Worm (Caenorhabditis elegans) whole organism, young adult: Measurements from ENCODE around the gene Y49F6B.12.

Experiments
- chd-7 ChIP-seq: sonication (generic microtip); optimal IDR thresholded peaks from 2 replicates; lab custom pipeline; 2016; ENCODE audit warnings: mild to moderate bottlenecking, missing genetic modification characterization, moderate library complexity, missing compliant biosample characterization
- madf-3 ChIP-seq: fragments of 200-800 bp; sonication (Bioruptor generic); IDR thresholded peaks from 2 replicates; pipeline ENCODE4 v1.3.6; 2022; ENCODE audit warnings: missing genetic modification reagents, missing genetic modification characterization, missing compliant biosample characterization
- pbrm-1 ChIP-seq: fragments of 200-800 bp; sonication (Bioruptor generic); IDR thresholded peaks from 2 replicates; pipeline ENCODE4 v1.3.6; 2022; ENCODE audit warnings: missing genetic modification reagents, missing genetic modification characterization, missing compliant biosample characterization

DNA sequence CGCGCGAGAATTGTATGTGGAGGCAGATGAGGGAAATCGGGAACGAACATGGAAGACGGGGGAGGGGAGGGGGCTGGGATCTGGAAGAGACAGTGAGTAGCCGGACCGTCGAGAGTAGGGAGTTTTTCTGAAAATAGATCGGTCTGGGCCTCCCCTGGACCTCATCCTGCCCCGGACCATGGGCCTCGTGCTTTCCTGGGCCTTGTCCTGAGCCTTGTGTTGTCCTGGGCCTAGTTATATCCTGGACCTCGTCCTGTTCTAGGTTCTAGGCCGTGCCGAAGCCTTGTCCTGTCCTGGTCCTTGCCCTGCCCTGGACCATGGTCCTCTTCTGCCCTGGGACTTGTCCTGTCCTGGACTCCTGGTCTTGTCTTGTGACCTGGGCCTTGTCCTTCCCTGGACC lies 34.8 kb downstream of the Y49F6B.12 start:
- TF ChIP-seq madf-3 (GFP tag; lab: Robert Waterston, UW): no peak
- TF ChIP-seq pbrm-1 (GFP tag; lab: Robert Waterston, UW): no peak
- no peak for TF ChIP-seq chd-7 (tag; lab: Kevin White, UChicago)
